Fruit fly (Drosophila melanogaster): ENCODE measurements around the gene CG14687.

The CG14687 gene

dm6 chr3R:10761980-10762379, 30.7 kb upstream of the CG14687 start (continued):
- TF ChIP-seq Med (GFP tag) (peak; percentile 85), chinmo (GFP tag; IDR thresholded peaks at IDR 0.05; ENCODE audit: partially characterized antibody) (no peak), jumu (GFP tag; optimal IDR thresholded peaks at IDR 0.05) (no peak), CG17829 (tag; optimal IDR thresholded peaks at IDR 0.05) (no peak), onecut (GFP tag; IDR thresholded peaks at IDR 0.05) (no peak), CG34422 (GFP tag; IDR thresholded peaks at IDR 0.05) (peak; percentile 41; the same call in 1 of the 3 replicates), crp (GFP tag; optimal IDR thresholded peaks at IDR 0.05) (no peak), C15 (GFP tag; IDR thresholded peaks at IDR 0.05) (0 out of 3 replicates have a peak, but pooled peaks have one; percentile 12), CG6765 (GFP tag; optimal IDR thresholded peaks at IDR 0.05) (no peak), Ptx1 (GFP tag; IDR thresholded peaks at IDR 0.05) (0 out of 2 replicates have a peak, but pooled peaks have one; percentile 28), dysf (GFP tag; IDR thresholded peaks at IDR 0.05) (peak; percentile 25; the same call in 1 of the 3 replicates), Hr51 (GFP tag; optimal IDR thresholded peaks at IDR 0.05) (no peak), tin (GFP tag; optimal IDR thresholded peaks at IDR 0.05) (no peak), Aef1 (GFP tag; IDR thresholded peaks at IDR 0.05) (peak; percentile 19; the same call in 1 of the 3 replicates)

DNA sequence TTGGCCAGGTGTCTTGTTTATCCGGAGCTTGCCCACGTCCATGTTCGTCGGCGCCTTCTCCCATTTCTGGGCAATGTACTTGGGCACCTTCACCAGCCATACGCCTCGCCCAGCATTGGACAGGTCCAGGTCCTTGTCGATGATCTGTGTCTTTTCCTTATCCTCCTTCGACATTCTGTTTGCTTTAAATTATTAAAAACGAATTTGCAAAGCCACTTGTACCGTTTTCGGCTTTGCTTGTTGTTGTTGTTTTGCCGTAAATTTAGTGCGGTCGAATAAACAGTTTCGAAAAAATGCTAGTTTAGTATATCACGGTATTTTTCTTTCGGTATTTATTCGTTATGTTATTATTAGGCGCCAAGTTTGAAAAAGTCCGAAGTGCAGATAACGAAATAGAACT, 25.2 kb upstream of the CG14687 start, which contains the start of gene TfIIFbeta:
TSS of gene TfIIFbeta (minus strand) at position 279 of the 400 bp plus-strand sequence.
- no peak for TF ChIP-seq Xrp1 (GFP tag; IDR thresholded peaks at IDR 0.05)
- TF ChIP-seq BEAF-32 (GFP tag; optimal IDR thresholded peaks at IDR 0.05): peak; percentile 16
- TF ChIP-seq MBD-R2 (GFP tag; IDR thresholded peaks at IDR 0.05): peak; percentile 67
- no peak for TF ChIP-seq eve (GFP tag; optimal IDR thresholded peaks at IDR 0.05)
- no peak for TF ChIP-seq tup (GFP tag; optimal IDR thresholded peaks at IDR 0.05)
- peak; percentile 22 for TF ChIP-seq trem (tag; optimal IDR thresholded peaks at IDR 0.05)
- peak; percentile 97 for TF ChIP-seq CG4360 (GFP tag; IDR thresholded peaks at IDR 0.05)
- TF ChIP-seq Hr39 (optimal IDR thresholded peaks at IDR 0.05): no peak
- no peak for TF ChIP-seq CG1792 (GFP tag; optimal IDR thresholded peaks at IDR 0.05)
- no peak for TF ChIP-seq HLH54F (GFP tag; optimal IDR thresholded peaks at IDR 0.05)
- TF ChIP-seq Dll (GFP tag; IDR thresholded peaks at IDR 0.05; ENCODE audit: partially characterized antibody): no peak
- TF ChIP-seq CG11093 (GFP tag; IDR thresholded peaks at IDR 0.05): no peak
- peak; percentile 62 for TF ChIP-seq MESR4 (GFP tag; optimal IDR thresholded peaks at IDR 0.05)
- no peak for TF ChIP-seq CG42726 (GFP tag; IDR thresholded peaks at IDR 0.05; ENCODE audit: partially characterized antibody)
- TF ChIP-seq Dfd (GFP tag; optimal IDR thresholded peaks at IDR 0.05): no peak
- TF ChIP-seq Mrtf (GFP tag; IDR thresholded peaks at IDR 0.05): no peak
- TF ChIP-seq btn (GFP tag; optimal IDR thresholded peaks at IDR 0.05): no peak
- TF ChIP-seq Atf3 (GFP tag; optimal IDR thresholded peaks at IDR 0.05): no peak
- no peak for TF ChIP-seq dimm (GFP tag; IDR thresholded peaks at IDR 0.05)
- no peak for TF ChIP-seq CG1602 (GFP tag; optimal IDR thresholded peaks at IDR 0.05)
- TF ChIP-seq CG4617 (GFP tag; optimal IDR thresholded peaks at IDR 0.05; ENCODE audit: borderline replicate concordance): peak; percentile 62
- no peak for TF ChIP-seq stc (GFP tag; IDR thresholded peaks at IDR 0.05)
- no peak for TF ChIP-seq Six4 (GFP tag; optimal IDR thresholded peaks at IDR 0.05)
- TF ChIP-seq Dp (GFP tag; optimal IDR thresholded peaks at IDR 0.05): peak; percentile 87
- no peak for TF ChIP-seq CG10979 (tag; optimal IDR thresholded peaks at IDR 0.05)
- peak; percentile 7 for TF ChIP-seq CG10267 (tag; optimal IDR thresholded peaks at IDR 0.05)
- TF ChIP-seq pzg (GFP tag; optimal IDR thresholded peaks at IDR 0.05): peak; percentile 50
- peak; percentile 90 for TF ChIP-seq E2f2 (GFP tag; IDR thresholded peaks at IDR 0.05)
- no peak for TF ChIP-seq Sox100B (GFP tag; optimal IDR thresholded peaks at IDR 0.05)
- no peak for TF ChIP-seq gcm (GFP tag; optimal IDR thresholded peaks at IDR 0.05)
- peak; percentile 85 for TF ChIP-seq gfzf (GFP tag; optimal IDR thresholded peaks at IDR 0.05)
- TF ChIP-seq ab (GFP tag; optimal IDR thresholded peaks at IDR 0.05): no peak
- no peak for TF ChIP-seq klu (GFP tag; IDR thresholded peaks at IDR 0.05)
- TF ChIP-seq CG3838 (GFP tag; optimal IDR thresholded peaks at IDR 0.05): no peak
- TF ChIP-seq Scr (GFP tag; IDR thresholded peaks at IDR 0.05; ENCODE audit: partially characterized antibody): no peak
- no peak for TF ChIP-seq h (optimal IDR thresholded peaks at IDR 0.05)
- TF ChIP-seq Dbx (GFP tag; IDR thresholded peaks at IDR 0.05): 0 out of 3 replicates have a peak, but pooled peaks have one; percentile 13
- no peak for TF ChIP-seq danr (GFP tag; IDR thresholded peaks at IDR 0.05)
